Worm (Caenorhabditis elegans): Measurements from ENCODE around the gene lev-9.

lev-9 gene

ce11 chrX:6324124-6324893 lies 32.8 kb upstream of the lev-9 start:
- TF ChIP-seq tbx-2 (tag; optimal IDR thresholded peaks at IDR 0.05) = peak; percentile 3
- peak; percentile 33 for TF ChIP-seq jun-1 (tag; optimal IDR thresholded peaks at IDR 0.05)

ce11 chrX:6323129-6323528 lies 31.6 kb upstream of the lev-9 start, which contains the start of gene col-167:
TSS of gene col-167 (plus strand) at chrX:6323488.
- TF ChIP-seq nhr-71 (tag; optimal IDR thresholded peaks at IDR 0.05) = peak; percentile 13
- peak; percentile 7 for TF ChIP-seq tbx-2 (tag; optimal IDR thresholded peaks at IDR 0.05)
- no peak for TF ChIP-seq zag-1 (tag; optimal IDR thresholded peaks at IDR 0.05)
- TF ChIP-seq elt-3 (tag; optimal IDR thresholded peaks at IDR 0.05) = peak in 3 of 6 experiments; percentile 41 to 47 (median 44)
- TF ChIP-seq grh-1 (GFP tag; IDR thresholded peaks at IDR 0.05) = 0 out of 2 replicates have a peak, but pooled peaks have one; percentile 12
- no peak for TF ChIP-seq zip-4 (GFP tag; optimal IDR thresholded peaks at IDR 0.05)
- peak; percentile 11 for TF ChIP-seq snu-23 (GFP tag; optimal IDR thresholded peaks at IDR 0.05)
- peak; percentile 86 for TF ChIP-seq nhr-85 (tag)
- peak; percentile 9 for TF ChIP-seq lin-14 (GFP tag; optimal IDR thresholded peaks at IDR 0.05)
- TF ChIP-seq mef-2 (tag; optimal IDR thresholded peaks at IDR 0.05) = no peak

ce11 chrX:6321380-6321779 lies 29.8 kb upstream of the lev-9 start:
- TF ChIP-seq C16A3.4 (tag; optimal IDR thresholded peaks at IDR 0.05) (no peak), ztf-11 (tag; optimal IDR thresholded peaks at IDR 0.05) (no peak), unc-30 (tag; optimal IDR thresholded peaks at IDR 0.05) (no peak), swsn-7 (tag; optimal IDR thresholded peaks at IDR 0.05) (no peak), nhr-76 (tag; optimal IDR thresholded peaks at IDR 0.05) (no peak), mdl-1 (tag; optimal IDR thresholded peaks at IDR 0.05) (no peak), efl-3 (GFP tag; optimal IDR thresholded peaks at IDR 0.05) (no peak), nhr-77 (tag; optimal IDR thresholded peaks at IDR 0.05) (no peak), rnt-1 (tag; optimal IDR thresholded peaks at IDR 0.05) (no peak), dsc-1 (tag; optimal IDR thresholded peaks at IDR 0.05) (no peak), vab-15 (tag; optimal IDR thresholded peaks at IDR 0.05) (no peak), nhr-84 (tag; optimal IDR thresholded peaks at IDR 0.05) (no peak), zag-1 (tag; optimal IDR thresholded peaks at IDR 0.05) (no peak), snu-23 (GFP tag; optimal IDR thresholded peaks at IDR 0.05) (no peak), ceh-8 (GFP tag; optimal IDR thresholded peaks at IDR 0.05) (no peak), hlh-4 (tag; optimal IDR thresholded peaks at IDR 0.05) (no peak), egl-27 (tag; optimal IDR thresholded peaks at IDR 0.05) (no peak), fkh-4 (tag; optimal IDR thresholded peaks at IDR 0.05; ENCODE audit: borderline replicate concordance) (no peak)

ce11 chrX:6320887-6321286 lies 29.4 kb upstream of the lev-9 start:
- TF ChIP-seq vab-15 (tag; optimal IDR thresholded peaks at IDR 0.05) = no peak
- TF ChIP-seq swsn-7 (tag; optimal IDR thresholded peaks at IDR 0.05) = no peak
- peak; percentile 40 for TF ChIP-seq nhr-90 (tag; optimal IDR thresholded peaks at IDR 0.05; ENCODE audit: poor library complexity)
- TF ChIP-seq hlh-4 (tag; optimal IDR thresholded peaks at IDR 0.05) = no peak
- no peak for TF ChIP-seq nhr-84 (tag; optimal IDR thresholded peaks at IDR 0.05)
- no peak for TF ChIP-seq nhr-12 (tag; optimal IDR thresholded peaks at IDR 0.05)
- TF ChIP-seq ceh-82 (tag; optimal IDR thresholded peaks at IDR 0.05) = no peak
- no peak for TF ChIP-seq F16B12.6 (tag; optimal IDR thresholded peaks at IDR 0.05)
- no peak for TF ChIP-seq isw-1 (GFP tag; IDR thresholded peaks at IDR 0.05)
- no peak for TF ChIP-seq ceh-90 (tag; optimal IDR thresholded peaks at IDR 0.05)
- TF ChIP-seq blmp-1 (tag; optimal IDR thresholded peaks at IDR 0.05) = peak; percentile 77
- no peak for TF ChIP-seq jun-1 (tag; optimal IDR thresholded peaks at IDR 0.05)
- no peak for TF ChIP-seq unc-86 (tag; optimal IDR thresholded peaks at IDR 0.05)
- no peak for TF ChIP-seq tlp-1 (tag; optimal IDR thresholded peaks at IDR 0.05)
- TF ChIP-seq pax-3 (tag; optimal IDR thresholded peaks at IDR 0.05) = no peak
- TF ChIP-seq ces-1 (GFP tag; optimal IDR thresholded peaks at IDR 0.05) = no peak
- TF ChIP-seq ama-1 (optimal IDR thresholded peaks at IDR 0.05) = no peak
- no peak for TF ChIP-seq zag-1 (tag; optimal IDR thresholded peaks at IDR 0.05)
- peak; percentile 92 for TF ChIP-seq nhr-85 (tag)
- TF ChIP-seq tbx-2 (tag; optimal IDR thresholded peaks at IDR 0.05) = peak; percentile 36
- TF ChIP-seq sox-4 (tag; optimal IDR thresholded peaks at IDR 0.05) = no peak
- TF ChIP-seq lin-14 (GFP tag; optimal IDR thresholded peaks at IDR 0.05) = peak; percentile 91
- no peak for TF ChIP-seq ztf-4 (tag; optimal IDR thresholded peaks at IDR 0.05)
- TF ChIP-seq nhr-76 (tag; optimal IDR thresholded peaks at IDR 0.05) = no peak
- TF ChIP-seq alr-1 (tag; optimal IDR thresholded peaks at IDR 0.05; ENCODE audit: borderline replicate concordance) = no peak
- TF ChIP-seq snu-23 (GFP tag; optimal IDR thresholded peaks at IDR 0.05) = peak; percentile 52
- no peak for TF ChIP-seq fos-1 (tag; optimal IDR thresholded peaks at IDR 0.05)
- no peak for TF ChIP-seq unc-62 (GFP tag; optimal IDR thresholded peaks at IDR 0.05)
- TF ChIP-seq lir-3 (tag; optimal IDR thresholded peaks at IDR 0.05; ENCODE audit: poor library complexity) = no peak

All from whole organism, L1 larva.